Worm (Caenorhabditis elegans) whole organism, L2 larva: ENCODE data around the gene F07C6.3.

Experiments used
- ZK546.5 ChIP-seq: sonication (generic microtip); optimal IDR thresholded peaks from 2 replicates; lab custom pipeline; 2017; ENCODE audit warnings: missing biosample characterization, missing genetic modification characterization
- ama-1 ChIP-seq: fragments of 150-350 bp; optimal IDR thresholded peaks from 2 replicates; lab custom pipeline; 2018; ENCODE audit warnings: inconsistent platforms
- ceh-82 ChIP-seq: fragments of 150-350 bp; optimal IDR thresholded peaks from 2 replicates; lab custom pipeline; 2014; ENCODE audit warnings: missing biosample characterization, missing genetic modification characterization
- lin-39 ChIP-seq: fragments of 150-350 bp; optimal IDR thresholded peaks from 2 replicates; lab custom pipeline; 2014; ENCODE audit warnings: missing biosample characterization, missing genetic modification reagents, missing genetic modification characterization
- mdl-1 ChIP-seq, 2 experiments: fragments of 150-350 bp in 1 of 2; sonication (generic microtip) in 1 of 2; optimal IDR thresholded peaks; 2 replicates each; lab custom pipeline; 2017; ENCODE audit warnings: missing biosample characterization in 2 of 2, missing genetic modification characterization in 2 of 2
- ztf-4 ChIP-seq: fragments of 150-350 bp; optimal IDR thresholded peaks from 2 replicates; lab custom pipeline; 2014; ENCODE audit warnings: missing biosample characterization, missing genetic modification characterization

- no peak for TF ChIP-seq mdl-1 (tag; optimal IDR thresholded peaks at IDR 0.05; lab: Kevin White, UChicago)
- no peak for TF ChIP-seq ZK546.5 (tag; lab: Kevin White, UChicago)
- no peak for TF ChIP-seq lin-39
- no peak for TF ChIP-seq ceh-82 (tag; lab: Kevin White, UChicago)
- no peak for TF ChIP-seq ama-1 (lab: Kevin White, UChicago)
- TF ChIP-seq ztf-4 (tag; lab: Kevin White, UChicago) = no peak
Measured at ce11 chrIV:12817539-12817938, 28.5 kb downstream of the F07C6.3 start.
